Fruit fly (Drosophila melanogaster) whole organism, embryonic: ENCODE results near the gene Arp1.

Experiments used
- B-H2 ChIP-seq: fragments of 200-800 bp; sonication (Bioruptor generic); optimal IDR thresholded peaks from 2 replicates; lab custom pipeline; 2018; ENCODE audit warnings: missing biosample characterization, mild to moderate bottlenecking, missing genetic modification characterization
- CG10147 ChIP-seq: fragments of 200-800 bp; sonication (Bioruptor generic); optimal IDR thresholded peaks from 2 replicates; lab custom pipeline; 2019; ENCODE audit warnings: missing biosample characterization, mild to moderate bottlenecking, missing genetic modification characterization, moderate library complexity
- CG10209 ChIP-seq: fragments of 200-800 bp; sonication (Bioruptor generic); optimal IDR thresholded peaks from 3 replicates; lab custom pipeline; 2017; ENCODE audit warnings: missing biosample characterization, mild to moderate bottlenecking, missing genetic modification characterization, missing genetic modification reagents
- CG10979 ChIP-seq: fragments of 200-800 bp; sonication (Bioruptor generic); optimal IDR thresholded peaks from 2 replicates; lab custom pipeline; 2018; ENCODE audit warnings: missing biosample characterization, mild to moderate bottlenecking, missing genetic modification characterization, moderate library complexity
- CG13624 ChIP-seq: fragments of 200-800 bp; sonication (Bioruptor generic); optimal IDR thresholded peaks from 2 replicates; lab custom pipeline; 2016; ENCODE audit warnings: missing biosample characterization, missing genetic modification characterization
- CG13775 ChIP-seq: fragments of 200-800 bp; sonication (Bioruptor generic); optimal IDR thresholded peaks from 3 replicates; lab custom pipeline; 2017; ENCODE audit warnings: missing biosample characterization, mild to moderate bottlenecking, missing genetic modification characterization
- CG15269 ChIP-seq: fragments of 200-800 bp; sonication (Bioruptor generic); optimal IDR thresholded peaks from 2 replicates; lab custom pipeline; 2018; ENCODE audit warnings: missing biosample characterization, mild to moderate bottlenecking, missing genetic modification characterization, moderate library complexity
- CG15601 ChIP-seq: fragments of 200-800 bp; sonication (Bioruptor generic); optimal IDR thresholded peaks from 3 replicates; lab custom pipeline; 2019; ENCODE audit warnings: missing biosample characterization, mild to moderate bottlenecking, missing genetic modification characterization, moderate library complexity
- CG1603 ChIP-seq: fragments of 200-800 bp; sonication (Bioruptor generic); optimal IDR thresholded peaks from 2 replicates; lab custom pipeline; 2019; ENCODE audit warnings: missing biosample characterization, mild to moderate bottlenecking, missing genetic modification characterization, moderate library complexity
- CG1647 ChIP-seq: fragments of 200-800 bp; sonication (Bioruptor generic); optimal IDR thresholded peaks from 3 replicates; lab custom pipeline; 2016; ENCODE audit warnings: missing biosample characterization, missing genetic modification characterization
- CG17802 ChIP-seq: fragments of 200-800 bp; sonication (Bioruptor generic); optimal IDR thresholded peaks from 2 replicates; lab custom pipeline; 2018; ENCODE audit warnings: missing biosample characterization, mild to moderate bottlenecking, missing genetic modification characterization, moderate library complexity
- CG18599 ChIP-seq: fragments of 200-800 bp; sonication (Bioruptor generic); optimal IDR thresholded peaks from 3 replicates; lab custom pipeline; 2017; ENCODE audit warnings: missing biosample characterization, missing genetic modification characterization, mild to moderate bottlenecking, moderate library complexity, missing genetic modification reagents
- CG2202 ChIP-seq: fragments of 200-800 bp; sonication (Bioruptor generic); optimal IDR thresholded peaks from 2 replicates; lab custom pipeline; 2018; ENCODE audit warnings: missing biosample characterization, mild to moderate bottlenecking, missing genetic modification characterization
- CG2678 ChIP-seq: fragments of 200-800 bp; sonication (Bioruptor generic); optimal IDR thresholded peaks from 3 replicates; lab custom pipeline; 2019; ENCODE audit warnings: missing biosample characterization, mild to moderate bottlenecking, missing genetic modification characterization, moderate library complexity
- CG3163 ChIP-seq: fragments of 200-800 bp; sonication (Bioruptor generic); optimal IDR thresholded peaks from 3 replicates; lab custom pipeline; 2016; ENCODE audit warnings: missing biosample characterization, missing genetic modification characterization
- CG34376 ChIP-seq: fragments of 200-800 bp; sonication (Bioruptor generic); optimal IDR thresholded peaks from 2 replicates; lab custom pipeline; 2018; ENCODE audit warnings: missing biosample characterization, mild to moderate bottlenecking, missing genetic modification characterization
- CG34422 ChIP-seq: fragments of 200-800 bp; sonication (Bioruptor generic); IDR thresholded peaks from 3 replicates; pipeline ENCODE4 v1.3.6; 2022; ENCODE audit warnings: missing biosample characterization, missing genetic modification characterization
- CG43689 ChIP-seq: fragments of 200-800 bp; sonication (Bioruptor generic); IDR thresholded peaks from 2 replicates; pipeline ENCODE4 v1.3.6; 2022; ENCODE audit warnings: missing biosample characterization, missing genetic modification characterization
- CG4854 ChIP-seq: fragments of 200-800 bp; sonication (Bioruptor generic); optimal IDR thresholded peaks from 2 replicates; lab custom pipeline; 2016; ENCODE audit warnings: missing biosample characterization, missing genetic modification characterization, inconsistent platforms
- CG6654 ChIP-seq: fragments of 200-800 bp; sonication (Bioruptor generic); optimal IDR thresholded peaks from 2 replicates; lab custom pipeline; 2017; ENCODE audit warnings: missing biosample characterization, mild to moderate bottlenecking, missing genetic modification characterization
- CG7357 ChIP-seq: fragments of 200-800 bp; sonication (Bioruptor generic); IDR thresholded peaks from 3 replicates; pipeline ENCODE4 v1.3.6; 2022; ENCODE audit warnings: missing biosample characterization, missing genetic modification characterization
- CG8281 ChIP-seq: fragments of 200-800 bp; sonication (Bioruptor generic); optimal IDR thresholded peaks from 2 replicates; lab custom pipeline; 2018; ENCODE audit warnings: missing biosample characterization, mild to moderate bottlenecking, missing genetic modification characterization, moderate library complexity
- CG9817 ChIP-seq: fragments of 200-800 bp; sonication (Bioruptor generic); optimal IDR thresholded peaks from 2 replicates; lab custom pipeline; 2018; ENCODE audit warnings: missing biosample characterization, mild to moderate bottlenecking, missing genetic modification characterization, moderate library complexity
- Fer1 ChIP-seq: fragments of 200-800 bp; sonication (Bioruptor generic); optimal IDR thresholded peaks from 2 replicates; lab custom pipeline; 2017; ENCODE audit warnings: missing biosample characterization, mild to moderate bottlenecking, missing genetic modification characterization
- HmgD ChIP-seq: fragments of 200-800 bp; sonication (Bioruptor generic); optimal IDR thresholded peaks from 3 replicates; lab custom pipeline; 2016; ENCODE audit warnings: missing biosample characterization, missing genetic modification characterization
- Meics ChIP-seq: fragments of 200-800 bp; sonication (Bioruptor generic); optimal IDR thresholded peaks from 2 replicates; lab custom pipeline; 2017; ENCODE audit warnings: missing biosample characterization, mild to moderate bottlenecking, missing genetic modification characterization
- NFAT ChIP-seq: fragments of 200-800 bp; sonication (Bioruptor generic); IDR thresholded peaks from 2 replicates; pipeline ENCODE4 v1.3.6; 2022; ENCODE audit warnings: missing biosample characterization, missing genetic modification characterization
- NK7.1 ChIP-seq: fragments of 200-800 bp; sonication (Bioruptor generic); optimal IDR thresholded peaks from 3 replicates; lab custom pipeline; 2016; ENCODE audit warnings: missing biosample characterization, missing genetic modification characterization
- Nf-YA ChIP-seq: fragments of 200-800 bp; sonication (Bioruptor generic); IDR thresholded peaks from 2 replicates; pipeline ENCODE4 v1.3.6; 2022; ENCODE audit warnings: missing biosample characterization, missing genetic modification characterization
- Optix ChIP-seq: fragments of 200-800 bp; sonication (Bioruptor generic); IDR thresholded peaks from 3 replicates; pipeline ENCODE4 v1.3.6; 2022; ENCODE audit warnings: missing biosample characterization, missing genetic modification characterization
- Vsx1 ChIP-seq: fragments of 200-800 bp; sonication (Bioruptor generic); optimal IDR thresholded peaks from 2 replicates; lab custom pipeline; 2017; ENCODE audit warnings: missing biosample characterization, mild to moderate bottlenecking, missing genetic modification characterization, missing genetic modification reagents
- bigmax ChIP-seq: fragments of 200-800 bp; sonication (Bioruptor generic); optimal IDR thresholded peaks from 2 replicates; lab custom pipeline; 2018; ENCODE audit warnings: missing biosample characterization, mild to moderate bottlenecking, missing genetic modification characterization
- chm ChIP-seq: fragments of 200-800 bp; sonication (Bioruptor generic); IDR thresholded peaks from 2 replicates; pipeline ENCODE4 v1.3.6; 2022; ENCODE audit warnings: missing biosample characterization, missing genetic modification characterization
- cwo ChIP-seq: fragments of 200-800 bp; sonication (Bioruptor generic); optimal IDR thresholded peaks from 3 replicates; lab custom pipeline; 2017; ENCODE audit warnings: missing biosample characterization, missing genetic modification characterization, mild to moderate bottlenecking, moderate library complexity, missing genetic modification reagents
- danr ChIP-seq: fragments of 200-800 bp; sonication (Bioruptor generic); IDR thresholded peaks from 2 replicates; pipeline ENCODE4 v1.3.6; 2022; ENCODE audit warnings: missing biosample characterization, missing genetic modification characterization
- dati ChIP-seq: fragments of 200-800 bp; sonication (Bioruptor generic); IDR thresholded peaks from 2 replicates; pipeline ENCODE4 v1.3.6; 2022; ENCODE audit warnings: missing biosample characterization, missing genetic modification characterization
- eyg ChIP-seq: fragments of 200-800 bp; sonication (Bioruptor generic); optimal IDR thresholded peaks from 3 replicates; lab custom pipeline; 2016; ENCODE audit warnings: missing biosample characterization, missing genetic modification characterization
- her ChIP-seq: fragments of 200-800 bp; sonication (Bioruptor generic); optimal IDR thresholded peaks from 2 replicates; lab custom pipeline; 2016; ENCODE audit warnings: missing biosample characterization, missing genetic modification characterization
- hkb ChIP-seq, 2 experiments: fragments of 200-800 bp in 1 of 2; fragments of >200 bp in 1 of 2; sonication (Bioruptor generic) in 1 of 2; IDR thresholded peaks in 1 of 2; optimal IDR thresholded peaks in 1 of 2; 2 replicates each; pipeline versions ENCODE4 v1.3.6 to Lab custom; 2017 to 2022; ENCODE audit warnings: missing biosample characterization in 1 of 2, missing genetic modification characterization in 1 of 2
- mirr ChIP-seq: fragments of 200-800 bp; sonication (Bioruptor generic); optimal IDR thresholded peaks from 3 replicates; lab custom pipeline; 2018; ENCODE audit warnings: missing biosample characterization, mild to moderate bottlenecking, missing genetic modification characterization
- nau ChIP-seq: fragments of 200-800 bp; sonication (Bioruptor generic); optimal IDR thresholded peaks from 3 replicates; lab custom pipeline; 2017; ENCODE audit warnings: missing biosample characterization, mild to moderate bottlenecking, missing genetic modification characterization, missing genetic modification reagents
- odd ChIP-seq: fragments of 200-800 bp; sonication (Bioruptor generic); optimal IDR thresholded peaks from 2 replicates; lab custom pipeline; 2017; ENCODE audit warnings: missing biosample characterization, mild to moderate bottlenecking, missing genetic modification characterization
- rib ChIP-seq: fragments of 200-800 bp; sonication (Bioruptor generic); IDR thresholded peaks from 2 replicates; pipeline ENCODE4 v1.3.6; 2022; ENCODE audit warnings: missing biosample characterization, missing genetic modification characterization
- run ChIP-seq: fragments of 200-800 bp; sonication (Bioruptor generic); optimal IDR thresholded peaks from 3 replicates; lab custom pipeline; 2018; ENCODE audit warnings: missing biosample characterization, mild to moderate bottlenecking, missing genetic modification characterization
- slbo ChIP-seq: fragments of 200-800 bp; sonication (Bioruptor generic); IDR thresholded peaks from 2 replicates; pipeline ENCODE4 v1.3.6; 2022; ENCODE audit warnings: missing biosample characterization, missing genetic modification characterization
- tap ChIP-seq: fragments of 200-800 bp; optimal IDR thresholded peaks from 3 replicates; lab custom pipeline; 2019; ENCODE audit warnings: missing biosample characterization, mild to moderate bottlenecking, missing genetic modification characterization, moderate library complexity
- unpg ChIP-seq: fragments of 200-800 bp; sonication (Bioruptor generic); optimal IDR thresholded peaks from 3 replicates; lab custom pipeline; 2018; ENCODE audit warnings: missing biosample characterization, mild to moderate bottlenecking, missing genetic modification characterization, moderate library complexity
- wek ChIP-seq: fragments of 200-800 bp; sonication (Bioruptor generic); optimal IDR thresholded peaks from 3 replicates; lab custom pipeline; 2018; ENCODE audit warnings: missing biosample characterization, mild to moderate bottlenecking, missing genetic modification characterization, moderate library complexity
- zen2 ChIP-seq: fragments of 200-800 bp; sonication (Bioruptor generic); IDR thresholded peaks from 3 replicates; pipeline ENCODE4 v1.3.6; 2022; ENCODE audit warnings: missing biosample characterization, missing genetic modification characterization; ENCODE audit not compliant: partially characterized antibody

Gene Arp1

dm6 chr3R:12719627-12720343 lies 28.2 kb downstream of the Arp1 start (continued):
- TF ChIP-seq CG43689 (GFP tag; lab: Robert Waterston, UW) (no peak), CG13775 (GFP tag; lab: Kevin White, UChicago) (no peak), HmgD (no peak), chm (GFP tag; lab: Robert Waterston, UW) (no peak), rib (GFP tag; lab: Robert Waterston, UW) (peak; percentile 84; the same call in 1 of the 2 replicates), CG2678 (peak; percentile 73), CG10147 (GFP tag; lab: Kevin White, UChicago) (peak; percentile 51), nau (GFP tag; lab: Kevin White, UChicago) (no peak), danr (GFP tag; lab: Robert Waterston, UW) (no peak), Meics (GFP tag; lab: Kevin White, UChicago) (peak; percentile 40), wek (GFP tag; lab: Kevin White, UChicago) (no peak), mirr (peak; percentile 9), tap (tag; lab: Kevin White, UChicago) (no peak), NFAT (GFP tag; lab: Robert Waterston, UW) (peak; percentile 30; the same call in 1 of the 2 replicates), Fer1 (peak; percentile 60), CG13624 (GFP tag; lab: Kevin White, UChicago) (no peak), CG17802 (no peak), B-H2 (GFP tag; lab: Kevin White, UChicago) (peak; percentile 9), unpg (GFP tag; lab: Kevin White, UChicago) (peak; percentile 55), CG8281 (peak; percentile 28), CG10979 (tag; lab: Kevin White, UChicago) (peak; percentile 36), zen2 (no peak), CG1603 (tag; lab: Kevin White, UChicago) (no peak), CG34376 (GFP tag; lab: Kevin White, UChicago) (peak; percentile 68), CG2202 (tag; lab: Kevin White, UChicago) (no peak), hkb (optimal IDR thresholded peaks at IDR 0.05; lab: Kevin White, UChicago) (no peak), hkb (GFP tag; IDR thresholded peaks at IDR 0.05; lab: Robert Waterston, UW) (0 out of 2 replicates have a peak, but pooled peaks have one; percentile 15), CG9817 (tag; lab: Kevin White, UChicago) (no peak), Vsx1 (no peak), eyg (GFP tag; lab: Kevin White, UChicago) (no peak), Nf-YA (GFP tag; lab: Robert Waterston, UW) (no peak), CG7357 (GFP tag; lab: Robert Waterston, UW) (no peak), CG34422 (no peak), bigmax (GFP tag; lab: Kevin White, UChicago) (no peak), CG1647 (GFP tag; lab: Kevin White, UChicago) (no peak), CG6654 (no peak), CG10209 (peak; percentile 2), her (GFP tag; lab: Kevin White, UChicago) (no peak), CG15269 (tag; lab: Kevin White, UChicago) (peak; percentile 49), CG4854 (GFP tag; lab: Kevin White, UChicago) (no peak), CG3163 (GFP tag; lab: Kevin White, UChicago) (peak; percentile 86), cwo (GFP tag; lab: Kevin White, UChicago) (peak; percentile 29), slbo (GFP tag; lab: Robert Waterston, UW) (peak; percentile 34; the same call in 1 of the 2 replicates), Optix (GFP tag; lab: Robert Waterston, UW) (no peak), run (tag; lab: Kevin White, UChicago) (no peak), dati (GFP tag; lab: Robert Waterston, UW) (no peak), NK7.1 (GFP tag; lab: Kevin White, UChicago) (no peak), CG18599 (GFP tag; lab: Kevin White, UChicago) (peak; percentile 79), odd (GFP tag; lab: Kevin White, UChicago) (no peak), CG15601 (tag; lab: Kevin White, UChicago) (peak; percentile 1)
